Worm (Caenorhabditis elegans): Measurements from ENCODE around the gene M106.3.
A peak's percentile ranks its signal among the peaks of the same experiment; 100 is the strongest.

DNA sequence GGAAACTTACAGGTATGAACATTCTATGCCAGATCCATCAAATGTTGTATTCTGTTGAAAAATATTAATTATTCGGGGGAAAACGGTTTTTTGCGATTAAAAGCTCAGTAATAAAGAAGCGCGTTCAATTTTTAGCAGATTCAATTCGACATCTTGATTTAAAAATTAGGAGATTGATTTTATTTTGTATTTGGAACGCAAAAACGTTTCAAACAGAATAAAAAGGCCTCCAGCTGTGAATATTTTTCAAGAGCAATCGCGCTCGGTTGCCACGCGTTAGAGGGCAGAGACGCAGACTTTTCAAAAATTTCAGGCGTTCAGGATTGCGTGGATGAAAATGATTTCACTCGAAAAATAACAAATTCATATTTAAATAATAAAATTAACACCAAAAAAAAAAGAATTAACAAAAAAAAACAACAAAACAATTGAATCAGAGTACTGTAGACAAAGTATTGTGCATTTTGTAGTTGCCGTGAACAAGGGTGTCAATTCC, 40.7 kb downstream of the M106.3 start, which contains the start of gene R06F6.8:
- TF ChIP-seq pha-4 (tag; optimal IDR thresholded peaks at IDR 0.05): peak; percentile 32
- TF ChIP-seq elt-3 (tag; optimal IDR thresholded peaks at IDR 0.05): no peak
- TF ChIP-seq lsy-12 (tag; optimal IDR thresholded peaks at IDR 0.05): no peak
- TF ChIP-seq nhr-28 (tag; optimal IDR thresholded peaks at IDR 0.05): no peak
- TF ChIP-seq unc-62 (GFP tag; optimal IDR thresholded peaks at IDR 0.05): no peak
- TF ChIP-seq ztf-4 (tag; optimal IDR thresholded peaks at IDR 0.05): no peak
- TF ChIP-seq snpc-4 (tag; optimal IDR thresholded peaks at IDR 0.05): peak; percentile 20
- no peak for TF ChIP-seq nhr-77 (tag; optimal IDR thresholded peaks at IDR 0.05)
- TF ChIP-seq nhr-25 (tag; optimal IDR thresholded peaks at IDR 0.05): no peak
- peak; percentile 50 for TF ChIP-seq lin-15B (tag; optimal IDR thresholded peaks at IDR 0.05)
- TF ChIP-seq nfya-1 (tag; optimal IDR thresholded peaks at IDR 0.05; ENCODE audit: insufficient read depth): peak; percentile 47
- TF ChIP-seq fos-1 (tag; optimal IDR thresholded peaks at IDR 0.05): no peak
- TF ChIP-seq elt-2 (tag; optimal IDR thresholded peaks at IDR 0.05): no peak
